Worm (Caenorhabditis elegans): ENCODE data around the gene ubxn-4.
A peak's percentile ranks its signal among the peaks of the same experiment; 100 is the strongest.

The ubxn-4 gene

ce11 chrIII:8416871-8417191, 11.5 kb upstream of the ubxn-4 start:
- TF ChIP-seq elt-2 (tag; optimal IDR thresholded peaks at IDR 0.05) = no peak

- TF ChIP-seq pha-4 (tag; optimal IDR thresholded peaks at IDR 0.05) = peak; percentile 32
- TF ChIP-seq ama-1 (optimal IDR thresholded peaks at IDR 0.05) = no peak
These were observed 8.1 kb upstream of the ubxn-4 start for ce11 chrIII:8413501-8413900.

- TF ChIP-seq ceh-82 (tag; optimal IDR thresholded peaks at IDR 0.05) = no peak
- no peak for TF ChIP-seq egl-27 (tag; optimal IDR thresholded peaks at IDR 0.05)
- TF ChIP-seq lsy-12 (tag; optimal IDR thresholded peaks at IDR 0.05) = peak; percentile 85
- no peak for TF ChIP-seq ceh-9 (tag; optimal IDR thresholded peaks at IDR 0.05)
- peak; percentile 65 for TF ChIP-seq elt-2 (tag; optimal IDR thresholded peaks at IDR 0.05)
- TF ChIP-seq fkh-10 (GFP tag; optimal IDR thresholded peaks at IDR 0.05) = peak; percentile 75
- TF ChIP-seq ZK546.5 (tag; optimal IDR thresholded peaks at IDR 0.05) = no peak
- peak; percentile 82 for TF ChIP-seq pha-4 (tag; optimal IDR thresholded peaks at IDR 0.05)
- peak; percentile 55 for TF ChIP-seq elt-1 (tag; optimal IDR thresholded peaks at IDR 0.05)
- TF ChIP-seq unc-62 (GFP tag; optimal IDR thresholded peaks at IDR 0.05) = peak; percentile 70
- TF ChIP-seq lin-39 (tag; optimal IDR thresholded peaks at IDR 0.05) = peak; percentile 77
- TF ChIP-seq lin-15B (tag; optimal IDR thresholded peaks at IDR 0.05) = peak; percentile 88
- no peak for TF ChIP-seq elt-3 (tag; optimal IDR thresholded peaks at IDR 0.05)
- TF ChIP-seq mml-1 (tag; optimal IDR thresholded peaks at IDR 0.05) = no peak
- TF ChIP-seq hmg-11 (tag; optimal IDR thresholded peaks at IDR 0.05) = peak; percentile 80
- TF ChIP-seq skn-1 (tag; optimal IDR thresholded peaks at IDR 0.05) = peak; percentile 35
- TF ChIP-seq nhr-23 (tag; optimal IDR thresholded peaks at IDR 0.05) = peak; percentile 78
- peak; percentile 59 for TF ChIP-seq ceh-28 (tag; optimal IDR thresholded peaks at IDR 0.05)
- TF ChIP-seq aly-2 (tag; optimal IDR thresholded peaks at IDR 0.05) = no peak
- peak; percentile 82 for TF ChIP-seq snpc-4 (tag; optimal IDR thresholded peaks at IDR 0.05)
- TF ChIP-seq unc-39 (tag; optimal IDR thresholded peaks at IDR 0.05) = no peak
- TF ChIP-seq nhr-25 (tag; optimal IDR thresholded peaks at IDR 0.05) = peak; percentile 83
- peak; percentile 60 for TF ChIP-seq egl-5 (tag; optimal IDR thresholded peaks at IDR 0.05)
- peak; percentile 66 for TF ChIP-seq pqm-1 (tag; optimal IDR thresholded peaks at IDR 0.05)
- no peak for TF ChIP-seq ztf-4 (tag; optimal IDR thresholded peaks at IDR 0.05)
- TF ChIP-seq nhr-43 (tag; optimal IDR thresholded peaks at IDR 0.05; ENCODE audit: poor library complexity, severe bottlenecking) = peak; percentile 14
- TF ChIP-seq nfya-1 (tag; optimal IDR thresholded peaks at IDR 0.05; ENCODE audit: insufficient read depth) = peak; percentile 99
- TF ChIP-seq R02D3.7 (tag; optimal IDR thresholded peaks at IDR 0.05) = peak; percentile 23
These were observed 6.6 kb upstream of the ubxn-4 start for ce11 chrIII:8411976-8412375.

ce11 chrIII:8410747-8411146, 5.4 kb upstream of the ubxn-4 start:
- TF ChIP-seq nhr-77 (tag; optimal IDR thresholded peaks at IDR 0.05) (no peak), sea-2 (GFP tag; optimal IDR thresholded peaks at IDR 0.05) (no peak), egl-27 (tag; optimal IDR thresholded peaks at IDR 0.05) (no peak), ZK546.5 (tag; optimal IDR thresholded peaks at IDR 0.05) (no peak), unc-39 (tag; optimal IDR thresholded peaks at IDR 0.05) (no peak), elt-1 (tag; optimal IDR thresholded peaks at IDR 0.05) (no peak), snpc-4 (tag; optimal IDR thresholded peaks at IDR 0.05) (no peak), tbx-2 (tag; optimal IDR thresholded peaks at IDR 0.05) (no peak), ceh-28 (tag; optimal IDR thresholded peaks at IDR 0.05) (no peak)

ce11 chrIII:8409166-8409565, 3.8 kb upstream of the ubxn-4 start, which contains the start of gene ZK353.9:
ZK353.9 (plus strand) TSS chrIII:8409496.
- TF ChIP-seq ceh-9 (tag; optimal IDR thresholded peaks at IDR 0.05) = no peak
- TF ChIP-seq ztf-11 (tag; optimal IDR thresholded peaks at IDR 0.05) = no peak
- no peak for TF ChIP-seq pha-4 (tag; optimal IDR thresholded peaks at IDR 0.05)
- TF ChIP-seq fos-1 (tag; optimal IDR thresholded peaks at IDR 0.05) = no peak
- TF ChIP-seq snpc-4 (tag; optimal IDR thresholded peaks at IDR 0.05) = no peak
- TF ChIP-seq ceh-82 (tag; optimal IDR thresholded peaks at IDR 0.05) = no peak
- TF ChIP-seq elt-2 (tag; optimal IDR thresholded peaks at IDR 0.05) = no peak
- no peak for TF ChIP-seq sea-2 (GFP tag; optimal IDR thresholded peaks at IDR 0.05)
- TF ChIP-seq tbx-2 (tag; optimal IDR thresholded peaks at IDR 0.05) = no peak
- no peak for TF ChIP-seq skn-1 (tag; optimal IDR thresholded peaks at IDR 0.05)
- TF ChIP-seq lin-39 (tag; optimal IDR thresholded peaks at IDR 0.05) = no peak
- TF ChIP-seq ztf-4 (tag; optimal IDR thresholded peaks at IDR 0.05) = no peak
- TF ChIP-seq nhr-25 (tag; optimal IDR thresholded peaks at IDR 0.05) = no peak
- TF ChIP-seq nhr-23 (tag; optimal IDR thresholded peaks at IDR 0.05) = no peak
- no peak for TF ChIP-seq hmg-11 (tag; optimal IDR thresholded peaks at IDR 0.05)

All from whole organism, L3 larva.